Worm (Caenorhabditis elegans) whole organism, late embryonic: Measurements from ENCODE around the gene fbxb-3.
A peak's percentile ranks its signal among the peaks of the same experiment; 100 is the strongest.

Source experiments
- C08G9.2 ChIP-seq: sonication (generic microtip); optimal IDR thresholded peaks from 2 replicates; lab custom pipeline; 2016; ENCODE audit warnings: mild to moderate bottlenecking, missing genetic modification characterization, moderate library complexity, missing compliant biosample characterization
- C38D4.7 ChIP-seq: fragments of 200-800 bp; sonication (Bioruptor generic); optimal IDR thresholded peaks from 2 replicates; lab custom pipeline; 2018; ENCODE audit warnings: mild to moderate bottlenecking, missing genetic modification characterization, moderate library complexity, missing compliant biosample characterization
- F13H6.1 ChIP-seq: sonication (generic microtip); optimal IDR thresholded peaks from 2 replicates; lab custom pipeline; 2016; ENCODE audit warnings: missing genetic modification characterization, missing compliant biosample characterization
- K02D7.2 ChIP-seq: sonication (generic microtip); optimal IDR thresholded peaks from 2 replicates; lab custom pipeline; 2017; ENCODE audit warnings: mild to moderate bottlenecking, missing genetic modification characterization, missing compliant biosample characterization
- K09A11.1 ChIP-seq: sonication (generic microtip); optimal IDR thresholded peaks from 2 replicates; lab custom pipeline; 2017; ENCODE audit warnings: antibody characterized with exemption, mild to moderate bottlenecking, missing genetic modification characterization, missing compliant biosample characterization; ENCODE audit not compliant: insufficient read depth
- ahr-1 ChIP-seq: sonication (generic microtip); optimal IDR thresholded peaks from 2 replicates; lab custom pipeline; 2016; ENCODE audit warnings: missing genetic modification characterization, missing compliant biosample characterization
- ama-1 ChIP-seq: fragments of 150-350 bp; optimal IDR thresholded peaks from 2 replicates; lab custom pipeline; 2014
- ceh-14 ChIP-seq: sonication (generic microtip); optimal IDR thresholded peaks from 2 replicates; lab custom pipeline; 2016; ENCODE audit warnings: missing genotype, missing genetic modification characterization, missing compliant biosample characterization
- ceh-18 ChIP-seq: sonication (generic microtip); optimal IDR thresholded peaks from 2 replicates; lab custom pipeline; 2016; ENCODE audit warnings: missing genetic modification characterization, missing compliant biosample characterization
- ceh-19 ChIP-seq: fragments of 200-800 bp; sonication (Bioruptor generic); optimal IDR thresholded peaks from 2 replicates; lab custom pipeline; 2018; ENCODE audit warnings: mild to moderate bottlenecking, missing genetic modification characterization, missing compliant biosample characterization
- ceh-2 ChIP-seq: sonication (generic microtip); optimal IDR thresholded peaks from 2 replicates; lab custom pipeline; 2016; ENCODE audit warnings: missing genotype, missing genetic modification characterization, missing compliant biosample characterization
- ceh-31 ChIP-seq: sonication (generic microtip); optimal IDR thresholded peaks from 2 replicates; lab custom pipeline; 2016; ENCODE audit warnings: missing genetic modification characterization, missing compliant biosample characterization
- ceh-34 ChIP-seq: sonication (generic microtip); optimal IDR thresholded peaks from 2 replicates; lab custom pipeline; 2016; ENCODE audit warnings: mild to moderate bottlenecking, missing genetic modification characterization, missing compliant biosample characterization
- ceh-48 ChIP-seq: sonication (generic microtip); optimal IDR thresholded peaks from 2 replicates; lab custom pipeline; 2016; ENCODE audit warnings: missing genetic modification characterization, inconsistent platforms, missing compliant biosample characterization
- ceh-6 ChIP-seq: fragments of 200-800 bp; sonication (Bioruptor generic); optimal IDR thresholded peaks from 2 replicates; lab custom pipeline; 2018; ENCODE audit warnings: mild to moderate bottlenecking, missing genetic modification characterization, missing compliant biosample characterization
- che-1 ChIP-seq: sonication (generic microtip); optimal IDR thresholded peaks from 2 replicates; lab custom pipeline; 2016; ENCODE audit warnings: mild to moderate bottlenecking, missing genetic modification characterization, missing compliant biosample characterization
- dmd-4 ChIP-seq: sonication (generic microtip); optimal IDR thresholded peaks from 2 replicates; lab custom pipeline; 2016; ENCODE audit warnings: borderline replicate concordance, missing genetic modification characterization, missing compliant biosample characterization
- dve-1 ChIP-seq: sonication (generic microtip); optimal IDR thresholded peaks from 2 replicates; lab custom pipeline; 2017; ENCODE audit warnings: antibody characterized with exemption, mild to moderate bottlenecking, missing genetic modification characterization, missing compliant biosample characterization
- elt-2 ChIP-seq: sonication (generic microtip); optimal IDR thresholded peaks from 2 replicates; lab custom pipeline; 2016; ENCODE audit warnings: missing genetic modification reagents, missing genetic modification characterization, missing compliant biosample characterization
- ets-4 ChIP-seq: sonication (generic microtip); optimal IDR thresholded peaks from 2 replicates; lab custom pipeline; 2016; ENCODE audit warnings: missing genetic modification characterization, missing compliant biosample characterization
- fax-1 ChIP-seq: sonication (generic microtip); optimal IDR thresholded peaks from 2 replicates; lab custom pipeline; 2016; ENCODE audit warnings: missing genotype, missing genetic modification characterization, missing compliant biosample characterization
- fkh-10 ChIP-seq: fragments of 150-350 bp; optimal IDR thresholded peaks from 2 replicates; lab custom pipeline; 2014; ENCODE audit warnings: missing biosample characterization, missing genetic modification reagents, missing genetic modification characterization
- gmeb-2 ChIP-seq: sonication (generic microtip); optimal IDR thresholded peaks from 2 replicates; lab custom pipeline; 2016; ENCODE audit warnings: missing genetic modification characterization, inconsistent platforms, missing compliant biosample characterization
- hlh-15 ChIP-seq: sonication (generic microtip); optimal IDR thresholded peaks from 2 replicates; lab custom pipeline; 2016; ENCODE audit warnings: missing genetic modification characterization, missing compliant biosample characterization
- hlh-30 ChIP-seq: sonication (generic microtip); optimal IDR thresholded peaks from 2 replicates; lab custom pipeline; 2017; ENCODE audit warnings: antibody characterized with exemption, missing genetic modification characterization, missing compliant biosample characterization; ENCODE audit not compliant: insufficient read depth
- hlh-6 ChIP-seq: sonication (generic microtip); optimal IDR thresholded peaks from 2 replicates; lab custom pipeline; 2016; ENCODE audit warnings: missing genotype, missing genetic modification characterization, missing compliant biosample characterization
- hlh-8 ChIP-seq: sonication (generic microtip); optimal IDR thresholded peaks from 2 replicates; lab custom pipeline; 2016; ENCODE audit warnings: missing genotype, missing genetic modification characterization, missing compliant biosample characterization
- lim-6 ChIP-seq: sonication (generic microtip); optimal IDR thresholded peaks from 2 replicates; lab custom pipeline; 2016; ENCODE audit warnings: missing genetic modification characterization, missing compliant biosample characterization
- madf-2 ChIP-seq: sonication (generic microtip); optimal IDR thresholded peaks from 2 replicates; lab custom pipeline; 2017; ENCODE audit warnings: missing genetic modification characterization, missing compliant biosample characterization
- nfya-1 ChIP-seq: sonication (generic microtip); optimal IDR thresholded peaks from 2 replicates; lab custom pipeline; 2017; ENCODE audit warnings: missing genetic modification characterization, mild to moderate bottlenecking, missing compliant biosample characterization, antibody characterized with exemption, moderate library complexity
- nhr-11 ChIP-seq: fragments of 150-350 bp; optimal IDR thresholded peaks from 2 replicates; lab custom pipeline; 2014; ENCODE audit warnings: missing biosample characterization, missing genetic modification characterization
- pag-3 ChIP-seq: sonication (generic microtip); optimal IDR thresholded peaks from 2 replicates; lab custom pipeline; 2016; ENCODE audit warnings: missing compliant biosample characterization, missing genetic modification characterization, borderline replicate concordance
- pat-9 ChIP-seq: fragments of 200-800 bp; sonication (Bioruptor generic); optimal IDR thresholded peaks from 2 replicates; lab custom pipeline; 2018; ENCODE audit warnings: mild to moderate bottlenecking, missing genetic modification characterization, moderate library complexity, missing compliant biosample characterization
- pax-1 ChIP-seq: fragments of 150-350 bp; optimal IDR thresholded peaks from 2 replicates; lab custom pipeline; 2014; ENCODE audit warnings: missing biosample characterization, missing genetic modification characterization
- pha-2 ChIP-seq: sonication (generic microtip); optimal IDR thresholded peaks from 2 replicates; lab custom pipeline; 2017; ENCODE audit warnings: mild to moderate bottlenecking, missing genetic modification characterization, missing compliant biosample characterization
- pqm-1 ChIP-seq: sonication (generic microtip); optimal IDR thresholded peaks from 2 replicates; lab custom pipeline; 2016; ENCODE audit warnings: missing genetic modification characterization, missing compliant biosample characterization
- pros-1 ChIP-seq: fragments of 150-350 bp; optimal IDR thresholded peaks from 2 replicates; lab custom pipeline; 2014; ENCODE audit warnings: missing biosample characterization, missing genetic modification reagents, missing genetic modification characterization
- ref-2 ChIP-seq: sonication (generic microtip); optimal IDR thresholded peaks from 2 replicates; lab custom pipeline; 2016; ENCODE audit warnings: missing genetic modification characterization, missing compliant biosample characterization
- rnt-1 ChIP-seq: sonication (generic microtip); optimal IDR thresholded peaks from 2 replicates; lab custom pipeline; 2016; ENCODE audit warnings: missing genetic modification characterization, missing compliant biosample characterization
- sdc-2 ChIP-seq: sonication (generic microtip); optimal IDR thresholded peaks from 2 replicates; lab custom pipeline; 2016; ENCODE audit warnings: missing genotype, missing genetic modification characterization, missing compliant biosample characterization
- sox-2 ChIP-seq: fragments of 200-800 bp; sonication (Bioruptor generic); IDR thresholded peaks from 2 replicates; pipeline ENCODE4 v1.3.6; 2022; ENCODE audit warnings: missing genetic modification reagents, missing genetic modification characterization, missing compliant biosample characterization
- syd-9 ChIP-seq: sonication (generic microtip); optimal IDR thresholded peaks from 2 replicates; lab custom pipeline; 2016; ENCODE audit warnings: mild to moderate bottlenecking, missing genetic modification characterization, moderate library complexity, missing compliant biosample characterization
- tbx-2 ChIP-seq: sonication (generic microtip); optimal IDR thresholded peaks from 2 replicates; lab custom pipeline; 2016; ENCODE audit warnings: missing genetic modification characterization, missing compliant biosample characterization
- tbx-7 ChIP-seq: sonication (generic microtip); optimal IDR thresholded peaks from 2 replicates; lab custom pipeline; 2016; ENCODE audit warnings: missing genotype, missing genetic modification characterization, missing compliant biosample characterization
- unc-3 ChIP-seq, 2 experiments: fragments of 200-800 bp in 1 of 2; sonication (Bioruptor generic) in 1 of 2; sonication (generic microtip) in 1 of 2; conservative IDR thresholded peaks in 1 of 2; optimal IDR thresholded peaks in 1 of 2; 2 replicates each; pipeline versions ENCODE4 v1.3.6 to Lab custom; 2016 to 2022; ENCODE audit warnings: missing compliant biosample characterization in 2 of 2, missing genetic modification characterization in 2 of 2, missing genetic modification reagents in 1 of 2
- unc-55 ChIP-seq: sonication (generic microtip); optimal IDR thresholded peaks from 2 replicates; lab custom pipeline; 2017; ENCODE audit warnings: missing biosample characterization, missing genetic modification reagents, missing genetic modification characterization
- zip-5 ChIP-seq: sonication (generic microtip); optimal IDR thresholded peaks from 2 replicates; lab custom pipeline; 2016; ENCODE audit warnings: missing genetic modification characterization, missing compliant biosample characterization

Gene fbxb-3

ce11 chrIV:11855900-11856660, 17.3 kb downstream of the fbxb-3 start, which contains the start of gene ech-2:
ech-2 (minus strand) TSS chrIV:11856351.
- TF ChIP-seq ama-1 (no peak), ahr-1 (tag; lab: Kevin White, UChicago) (no peak), rnt-1 (tag; lab: Kevin White, UChicago) (no peak), che-1 (tag; lab: Kevin White, UChicago) (no peak), K02D7.2 (tag; lab: Kevin White, UChicago) (no peak), ceh-19 (no peak), dve-1 (no peak), zip-5 (tag; lab: Kevin White, UChicago) (no peak), pqm-1 (tag; lab: Kevin White, UChicago) (no peak), sox-2 (no peak), ceh-31 (tag; lab: Kevin White, UChicago) (no peak), nfya-1 (tag; lab: Kevin White, UChicago) (no peak), fkh-10 (GFP tag; lab: Kevin White, UChicago) (no peak), madf-2 (tag; lab: Kevin White, UChicago) (no peak), ceh-6 (GFP tag; lab: Kevin White, UChicago) (no peak), hlh-15 (no peak), ceh-14 (tag; lab: Kevin White, UChicago) (no peak), syd-9 (tag; lab: Kevin White, UChicago) (no peak), tbx-7 (tag; lab: Kevin White, UChicago) (no peak), sdc-2 (tag; lab: Kevin White, UChicago) (no peak)

ce11 chrIV:11857159-11857565, 18.4 kb downstream of the fbxb-3 start:
- TF ChIP-seq ceh-2 (no peak), ceh-31 (tag; lab: Kevin White, UChicago) (peak; percentile 67), elt-2 (tag; lab: Kevin White, UChicago) (peak; percentile 8), pros-1 (tag; lab: Kevin White, UChicago) (no peak), ets-4 (peak; percentile 10), pag-3 (tag; lab: Kevin White, UChicago) (peak; percentile 57), nhr-11 (tag; lab: Kevin White, UChicago) (no peak), ceh-48 (tag; lab: Kevin White, UChicago) (peak; percentile 3), pat-9 (tag; lab: Kevin White, UChicago) (peak; percentile 47), nfya-1 (tag; lab: Kevin White, UChicago) (peak; percentile 98), C38D4.7 (GFP tag; lab: Kevin White, UChicago) (no peak), gmeb-2 (tag; lab: Kevin White, UChicago) (no peak), ceh-18 (peak; percentile 92), zip-5 (tag; lab: Kevin White, UChicago) (no peak), hlh-15 (no peak), che-1 (tag; lab: Kevin White, UChicago) (no peak), F13H6.1 (tag; lab: Kevin White, UChicago) (peak; percentile 16), lim-6 (tag; lab: Kevin White, UChicago) (no peak), ceh-34 (tag; lab: Kevin White, UChicago) (peak; percentile 72), K02D7.2 (tag; lab: Kevin White, UChicago) (no peak), hlh-30 (tag; lab: Kevin White, UChicago) (no peak), sdc-2 (tag; lab: Kevin White, UChicago) (no peak), ref-2 (tag; lab: Kevin White, UChicago) (peak; percentile 58), pha-2 (no peak), unc-3 (GFP tag; conservative IDR thresholded peaks at IDR 0.05; lab: Robert Waterston, UW) (no peak), unc-3 (tag; optimal IDR thresholded peaks at IDR 0.05; lab: Kevin White, UChicago) (no peak), dve-1 (peak; percentile 61), hlh-8 (tag; lab: Kevin White, UChicago) (no peak), madf-2 (tag; lab: Kevin White, UChicago) (no peak), unc-55 (peak; percentile 93), pax-1 (no peak), K09A11.1 (tag; lab: Kevin White, UChicago) (peak; percentile 6), ceh-19 (peak; percentile 3), fax-1 (tag; lab: Kevin White, UChicago) (peak; percentile 42), hlh-6 (tag; lab: Kevin White, UChicago) (peak; percentile 44), rnt-1 (tag; lab: Kevin White, UChicago) (peak; percentile 84), C08G9.2 (peak; percentile 44), ahr-1 (tag; lab: Kevin White, UChicago) (no peak), tbx-2 (peak; percentile 89), dmd-4 (tag; lab: Kevin White, UChicago) (peak; percentile 47)
